Worm (Caenorhabditis elegans) whole organism, L1 larva: ENCODE results near the gene ech-3.

Source experiments
- C04F5.9 ChIP-seq: sonication (generic microtip); optimal IDR thresholded peaks from 2 replicates; lab custom pipeline; 2016; ENCODE audit warnings: missing genetic modification characterization, missing compliant biosample characterization
- C34B4.2 ChIP-seq: sonication (generic microtip); optimal IDR thresholded peaks from 2 replicates; lab custom pipeline; 2017; ENCODE audit warnings: mild to moderate bottlenecking, missing genetic modification characterization, missing compliant biosample characterization
- F16B12.6 ChIP-seq: fragments of 150-350 bp; optimal IDR thresholded peaks from 2 replicates; lab custom pipeline; 2014; ENCODE audit warnings: missing biosample characterization, missing genetic modification characterization
- alr-1 ChIP-seq: fragments of 200-800 bp; sonication (Bioruptor generic); optimal IDR thresholded peaks from 2 replicates; lab custom pipeline; 2018; ENCODE audit warnings: borderline replicate concordance, mild to moderate bottlenecking, missing genetic modification characterization, missing compliant biosample characterization
- ama-1 ChIP-seq: fragments of 150-350 bp; optimal IDR thresholded peaks from 2 replicates; lab custom pipeline; 2014
- blmp-1 ChIP-seq: fragments of 150-350 bp; optimal IDR thresholded peaks from 2 replicates; lab custom pipeline; 2014; ENCODE audit warnings: missing biosample characterization, missing genetic modification characterization
- ceh-82 ChIP-seq, 3 experiments: fragments of 150-350 bp in 1 of 3; sonication (generic microtip) in 2 of 3; optimal IDR thresholded peaks; 2 replicates each; lab custom pipeline; 2014 to 2017; ENCODE audit warnings: missing biosample characterization in 3 of 3, missing genetic modification characterization in 3 of 3
- ceh-88 ChIP-seq: fragments of 200-800 bp; sonication (Bioruptor generic); IDR thresholded peaks from 2 replicates; pipeline ENCODE4 v1.3.6; 2022; ENCODE audit warnings: missing genetic modification characterization, missing compliant biosample characterization
- dsc-1 ChIP-seq: sonication (generic microtip); optimal IDR thresholded peaks from 2 replicates; lab custom pipeline; 2016; ENCODE audit warnings: mild to moderate bottlenecking, missing genetic modification characterization, missing compliant biosample characterization
- efl-1 ChIP-seq, 4 experiments: fragments of 150-350 bp; optimal IDR thresholded peaks in 3 of 4; peaks in 1 of 4; 1 replicate in 1 of 4; 2 replicates in 3 of 4; lab custom pipeline; 2014; ENCODE audit warnings: missing biosample characterization in 2 of 4, missing genetic modification characterization in 2 of 4, missing genetic modification reagents in 2 of 4
- efl-3 ChIP-seq: fragments of 200-800 bp; sonication (Bioruptor generic); optimal IDR thresholded peaks from 2 replicates; lab custom pipeline; 2018; ENCODE audit warnings: mild to moderate bottlenecking, missing genetic modification characterization, missing compliant biosample characterization
- egl-13 ChIP-seq: sonication (generic microtip); optimal IDR thresholded peaks from 2 replicates; lab custom pipeline; 2016; ENCODE audit warnings: missing genotype, missing genetic modification reagents, missing genetic modification characterization, missing compliant biosample characterization
- egl-27 ChIP-seq, 2 experiments: fragments of 150-350 bp in 1 of 2; sonication (generic microtip); optimal IDR thresholded peaks; 3 replicates each; lab custom pipeline; 2017 to 2018; ENCODE audit warnings: missing biosample characterization in 2 of 2, missing genetic modification characterization in 2 of 2, missing genetic modification reagents in 2 of 2
- elt-2 ChIP-seq: sonication (generic microtip); optimal IDR thresholded peaks from 2 replicates; lab custom pipeline; 2016; ENCODE audit warnings: missing genetic modification characterization, mild to moderate bottlenecking, inconsistent platforms, missing compliant biosample characterization, missing genetic modification reagents
- elt-3 ChIP-seq, 6 experiments: fragments of 150-350 bp in 1 of 6; sonication (generic microtip); optimal IDR thresholded peaks; 2 replicates each; lab custom pipeline; 2017 to 2018; ENCODE audit warnings: missing biosample characterization in 6 of 6, missing genetic modification characterization in 6 of 6, inconsistent platforms in 1 of 6
- ets-5 ChIP-seq: fragments of 200-800 bp; sonication (Bioruptor generic); IDR thresholded peaks from 2 replicates; pipeline ENCODE4 v1.3.6; 2022; ENCODE audit warnings: missing genetic modification characterization, missing compliant biosample characterization
- fkh-10 ChIP-seq: sonication (generic microtip); optimal IDR thresholded peaks from 2 replicates; lab custom pipeline; 2017; ENCODE audit warnings: missing biosample characterization, missing genetic modification reagents, missing genetic modification characterization
- fkh-4 ChIP-seq: sonication (generic microtip); optimal IDR thresholded peaks from 2 replicates; lab custom pipeline; 2016; ENCODE audit warnings: missing compliant biosample characterization, missing genetic modification characterization, borderline replicate concordance
- hpl-2 ChIP-seq: fragments of 150-350 bp; optimal IDR thresholded peaks from 2 replicates; lab custom pipeline; 2014; ENCODE audit warnings: missing biosample characterization, missing genetic modification reagents, missing genetic modification characterization
- irx-1 ChIP-seq: sonication (generic microtip); optimal IDR thresholded peaks from 2 replicates; lab custom pipeline; 2016; ENCODE audit warnings: missing genetic modification characterization, missing compliant biosample characterization
- lin-14 ChIP-seq: fragments of 200-800 bp; sonication (Bioruptor generic); optimal IDR thresholded peaks from 2 replicates; lab custom pipeline; 2018; ENCODE audit warnings: mild to moderate bottlenecking, missing genetic modification characterization, moderate library complexity, missing compliant biosample characterization
- lin-35 ChIP-seq, 2 experiments: fragments of 150-350 bp; optimal IDR thresholded peaks; 2 replicates each; lab custom pipeline; 2014; ENCODE audit warnings: missing biosample characterization in 2 of 2, missing genetic modification characterization in 2 of 2, missing genetic modification reagents in 2 of 2
- lir-3 ChIP-seq: sonication (generic microtip); optimal IDR thresholded peaks from 2 replicates; lab custom pipeline; 2016; ENCODE audit warnings: mild to moderate bottlenecking, missing genetic modification characterization, moderate library complexity, missing compliant biosample characterization; ENCODE audit not compliant: poor library complexity
- mab-9 ChIP-seq: fragments of 200-800 bp; sonication (Bioruptor generic); IDR thresholded peaks from 2 replicates; pipeline ENCODE4 v1.3.6; 2022; ENCODE audit warnings: missing genetic modification reagents, missing genetic modification characterization, missing compliant biosample characterization
- mdl-1 ChIP-seq, 2 experiments: fragments of 150-350 bp; optimal IDR thresholded peaks; 2 replicates each; lab custom pipeline; 2014 to 2017; ENCODE audit warnings: missing biosample characterization in 2 of 2, missing genetic modification characterization in 2 of 2, inconsistent platforms in 1 of 2
- mef-2 ChIP-seq: fragments of 150-350 bp; optimal IDR thresholded peaks from 2 replicates; lab custom pipeline; 2014; ENCODE audit warnings: missing biosample characterization, missing genetic modification characterization
- nhr-12 ChIP-seq: sonication (generic microtip); optimal IDR thresholded peaks from 2 replicates; lab custom pipeline; 2017; ENCODE audit warnings: missing biosample characterization, missing genetic modification characterization
- nhr-19 ChIP-seq: fragments of 200-800 bp; sonication (Bioruptor generic); conservative IDR thresholded peaks from 2 replicates; pipeline ENCODE4 v1.3.6; 2022; ENCODE audit warnings: missing genetic modification characterization, missing compliant biosample characterization
- nhr-71 ChIP-seq: sonication (generic microtip); optimal IDR thresholded peaks from 2 replicates; lab custom pipeline; 2016; ENCODE audit warnings: mild to moderate bottlenecking, missing genetic modification characterization, moderate library complexity, missing compliant biosample characterization
- nhr-84 ChIP-seq: sonication (generic microtip); optimal IDR thresholded peaks from 2 replicates; lab custom pipeline; 2017; ENCODE audit warnings: missing biosample characterization, missing genetic modification characterization
- nhr-85 ChIP-seq: sonication (generic microtip); peaks from one replicate; lab custom pipeline; 2016; ENCODE audit warnings: missing genetic modification characterization, inconsistent platforms, missing compliant biosample characterization
- pag-3 ChIP-seq: sonication (generic microtip); optimal IDR thresholded peaks from 2 replicates; lab custom pipeline; 2017; ENCODE audit warnings: missing genetic modification characterization, mild to moderate bottlenecking, missing compliant biosample characterization, antibody characterized with exemption, borderline replicate concordance; ENCODE audit not compliant: insufficient read depth
- pax-3 ChIP-seq: fragments of 200-800 bp; sonication (Bioruptor generic); optimal IDR thresholded peaks from 2 replicates; lab custom pipeline; 2018; ENCODE audit warnings: mild to moderate bottlenecking, missing genetic modification characterization, moderate library complexity, missing compliant biosample characterization
- pqm-1 ChIP-seq: sonication (generic microtip); optimal IDR thresholded peaks from 3 replicates; lab custom pipeline; 2017; ENCODE audit warnings: missing biosample characterization, missing genetic modification characterization
- rnt-1 ChIP-seq: sonication (generic microtip); optimal IDR thresholded peaks from 2 replicates; lab custom pipeline; 2016; ENCODE audit warnings: mild to moderate bottlenecking, missing genetic modification characterization, moderate library complexity, missing compliant biosample characterization
- snu-23 ChIP-seq: sonication (generic microtip); optimal IDR thresholded peaks from 2 replicates; lab custom pipeline; 2016; ENCODE audit warnings: missing genetic modification characterization, missing compliant biosample characterization
- sup-37 ChIP-seq: fragments of 200-800 bp; sonication (Bioruptor generic); optimal IDR thresholded peaks from 2 replicates; lab custom pipeline; 2018; ENCODE audit warnings: mild to moderate bottlenecking, missing genetic modification characterization, missing compliant biosample characterization
- swsn-7 ChIP-seq: sonication (generic microtip); optimal IDR thresholded peaks from 2 replicates; lab custom pipeline; 2016; ENCODE audit warnings: missing genetic modification characterization, missing compliant biosample characterization
- tbx-2 ChIP-seq: sonication (generic microtip); optimal IDR thresholded peaks from 2 replicates; lab custom pipeline; 2016; ENCODE audit warnings: missing genetic modification characterization, missing compliant biosample characterization
- tlp-1 ChIP-seq: fragments of 150-350 bp; optimal IDR thresholded peaks from 2 replicates; lab custom pipeline; 2014; ENCODE audit warnings: missing biosample characterization, missing genetic modification characterization
- unc-130 ChIP-seq: fragments of 150-350 bp; optimal IDR thresholded peaks from 2 replicates; lab custom pipeline; 2017; ENCODE audit warnings: missing biosample characterization, missing genetic modification characterization, inconsistent platforms
- unc-30 ChIP-seq: sonication (generic microtip); optimal IDR thresholded peaks from 2 replicates; lab custom pipeline; 2017; ENCODE audit warnings: missing biosample characterization, missing genetic modification characterization
- unc-62 ChIP-seq: fragments of 150-350 bp; optimal IDR thresholded peaks from 2 replicates; lab custom pipeline; 2014; ENCODE audit warnings: missing biosample characterization, missing genetic modification reagents, missing genetic modification characterization
- xbp-1 ChIP-seq: sonication (generic microtip); optimal IDR thresholded peaks from 2 replicates; lab custom pipeline; 2016; ENCODE audit warnings: missing genetic modification characterization, missing compliant biosample characterization
- zag-1 ChIP-seq: fragments of 150-350 bp; optimal IDR thresholded peaks from 2 replicates; lab custom pipeline; 2014; ENCODE audit warnings: missing biosample characterization, missing genetic modification characterization
- zip-4 ChIP-seq: fragments of 200-800 bp; sonication (Bioruptor generic); optimal IDR thresholded peaks from 2 replicates; lab custom pipeline; 2018; ENCODE audit warnings: mild to moderate bottlenecking, missing genetic modification characterization, moderate library complexity, missing compliant biosample characterization

The ech-3 gene

ce11 chrV:8039085-8039525 is 17.1 kb downstream of the ech-3 start (continued):
- no peak for TF ChIP-seq mdl-1 (tag; optimal IDR thresholded peaks at IDR 0.05; lab: Kevin White, UChicago)
- peak in 1 of 2 experiments; percentile 26 for TF ChIP-seq lin-35 (GFP tag; optimal IDR thresholded peaks at IDR 0.05; lab: Kevin White, UChicago)
- TF ChIP-seq pax-3 (tag; lab: Kevin White, UChicago) = no peak
- TF ChIP-seq ceh-88 (GFP tag; lab: Robert Waterston, UW) = no peak
- TF ChIP-seq mab-9 (GFP tag; lab: Robert Waterston, UW) = no peak
- TF ChIP-seq ama-1 (lab: Kevin White, UChicago) = no peak
- peak; percentile 27 for TF ChIP-seq blmp-1
- TF ChIP-seq xbp-1 (tag; lab: Kevin White, UChicago) = no peak
- TF ChIP-seq C04F5.9 (tag; lab: Kevin White, UChicago) = no peak
- TF ChIP-seq efl-3 (GFP tag; lab: Kevin White, UChicago) = no peak
- TF ChIP-seq lir-3 (tag; lab: Kevin White, UChicago) = no peak
- no peak for TF ChIP-seq ceh-82 (tag; optimal IDR thresholded peaks at IDR 0.05; lab: Kevin White, UChicago)
- TF ChIP-seq nhr-71 = peak; percentile 57
- no peak for TF ChIP-seq tlp-1
- TF ChIP-seq hpl-2 (GFP tag; lab: Kevin White, UChicago) = no peak
- no peak for TF ChIP-seq C34B4.2 (tag; lab: Kevin White, UChicago)
- no peak for TF ChIP-seq zip-4
- TF ChIP-seq snu-23 (GFP tag; lab: Kevin White, UChicago) = peak; percentile 46
- no peak for TF ChIP-seq nhr-84 (tag; lab: Kevin White, UChicago)
- TF ChIP-seq tbx-2 (tag; lab: Kevin White, UChicago) = no peak
- TF ChIP-seq elt-2 (tag; lab: Kevin White, UChicago) = no peak
- TF ChIP-seq fkh-10 (GFP tag; lab: Kevin White, UChicago) = no peak
- TF ChIP-seq alr-1 (tag; lab: Kevin White, UChicago) = no peak
- TF ChIP-seq pag-3 (tag; lab: Kevin White, UChicago) = no peak

DNA sequence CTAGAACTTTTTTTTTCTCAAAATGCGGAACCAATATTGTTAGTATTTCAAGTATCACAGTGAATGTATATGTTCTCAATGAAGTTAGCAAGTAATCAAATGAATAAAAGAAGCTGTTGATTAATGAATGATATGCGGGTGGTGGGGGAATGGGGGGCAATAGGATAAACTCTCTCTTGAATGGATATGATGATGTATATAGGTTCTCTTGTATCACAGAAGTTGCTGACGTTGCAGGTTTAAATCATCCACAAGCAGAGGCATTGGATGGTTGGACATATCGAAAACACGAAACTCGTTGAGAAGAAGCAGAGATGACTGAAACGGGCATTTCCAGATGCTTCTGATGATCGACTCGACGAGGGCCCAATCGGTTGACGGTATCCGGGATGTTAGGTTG is 17.6 kb downstream of the ech-3 start:
- peak; percentile 6 for TF ChIP-seq nhr-85 (tag; lab: Kevin White, UChicago)
- no peak for TF ChIP-seq fkh-4 (tag; lab: Kevin White, UChicago)
- peak; percentile 8 for TF ChIP-seq lin-14 (GFP tag; lab: Kevin White, UChicago)
- TF ChIP-seq efl-1 (optimal IDR thresholded peaks at IDR 0.05; lab: Kevin White, UChicago) = no peak
- peak in 1 of 2 experiments; percentile 68 for TF ChIP-seq efl-1 (GFP tag; optimal IDR thresholded peaks at IDR 0.05 in 1 of 2; lab: Kevin White, UChicago)

DNA sequence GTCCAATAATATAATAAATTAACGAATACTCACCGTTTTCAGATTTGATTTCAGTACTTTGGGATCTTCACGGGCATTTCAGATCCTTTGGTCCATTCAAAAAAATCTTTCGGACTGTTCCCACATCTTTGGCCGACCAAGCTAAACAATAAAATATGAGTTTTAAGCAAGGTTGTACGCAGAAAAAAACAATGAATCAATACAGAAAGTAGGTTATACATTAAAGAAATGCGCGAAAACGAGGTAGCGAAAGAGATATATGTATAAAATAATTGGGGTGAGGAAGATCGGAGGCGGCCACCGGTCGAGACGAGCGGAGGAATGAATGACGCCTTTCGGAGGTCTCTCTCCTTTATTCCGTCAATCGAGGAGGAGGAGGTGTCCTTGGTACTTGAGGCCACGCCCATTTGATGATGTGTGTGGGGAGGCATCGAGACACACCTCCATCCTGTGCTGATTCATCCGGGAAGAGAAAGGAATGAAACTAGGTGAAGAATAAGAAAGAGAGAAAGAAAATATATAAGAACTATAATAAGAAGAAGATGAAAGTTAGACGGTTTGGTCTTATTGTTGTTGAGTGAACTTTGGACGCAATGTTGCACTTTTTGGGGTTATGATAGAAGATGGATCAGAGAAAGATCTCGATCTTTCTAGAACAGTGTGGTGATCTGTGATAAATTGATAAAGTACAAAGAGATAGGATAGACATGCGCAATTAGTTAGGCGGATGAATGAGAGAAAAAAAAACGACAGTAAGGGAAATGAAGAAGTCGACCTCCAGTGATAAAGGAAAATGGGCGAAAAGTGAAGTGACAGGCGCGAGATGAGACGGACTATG is 18.4 kb downstream of the ech-3 start:
- TF ChIP-seq pqm-1 (tag; lab: Kevin White, UChicago) (no peak), mef-2 (tag; lab: Kevin White, UChicago) (no peak), C04F5.9 (tag; lab: Kevin White, UChicago) (no peak), egl-13 (no peak), F16B12.6 (tag; lab: Kevin White, UChicago) (no peak), unc-130 (tag; lab: Kevin White, UChicago) (peak; percentile 3), nhr-85 (tag; lab: Kevin White, UChicago) (peak; percentile 84), tbx-2 (tag; lab: Kevin White, UChicago) (peak; percentile 30), ets-5 (GFP tag; lab: Robert Waterston, UW) (no peak), egl-27 (tag; optimal IDR thresholded peaks at IDR 0.05; lab: Kevin White, UChicago) (no peak), lin-14 (GFP tag; lab: Kevin White, UChicago) (peak; percentile 61), rnt-1 (tag; lab: Kevin White, UChicago) (no peak), dsc-1 (tag; lab: Kevin White, UChicago) (no peak), nhr-19 (GFP tag; lab: Robert Waterston, UW) (peak; percentile 56), sup-37 (GFP tag; lab: Kevin White, UChicago) (no peak), elt-3 (tag; optimal IDR thresholded peaks at IDR 0.05; lab: Kevin White, UChicago) (peak; percentile 22 to 94 (median 76)), fkh-10 (GFP tag; lab: Kevin White, UChicago) (no peak), nhr-12 (tag; lab: Kevin White, UChicago) (no peak), unc-62 (GFP tag; lab: Kevin White, UChicago) (no peak), unc-30 (tag; lab: Kevin White, UChicago) (no peak), zag-1 (tag; lab: Kevin White, UChicago) (no peak), swsn-7 (tag; lab: Kevin White, UChicago) (no peak), fkh-4 (tag; lab: Kevin White, UChicago) (no peak), efl-1 (optimal IDR thresholded peaks at IDR 0.05; lab: Kevin White, UChicago) (no peak), efl-1 (GFP tag; optimal IDR thresholded peaks at IDR 0.05 in 1 of 2; lab: Kevin White, UChicago) (no peak), irx-1 (tag; lab: Kevin White, UChicago) (no peak), efl-3 (GFP tag; lab: Kevin White, UChicago) (no peak)
